Fruit fly (Drosophila melanogaster): ENCODE measurements around the gene InR.

The InR gene

dm6 chr3R:21583603-21584218 is 35.4 kb downstream of the InR start:
- no peak for TF ChIP-seq CG8319 (GFP tag; optimal IDR thresholded peaks at IDR 0.05)
- no peak for TF ChIP-seq CG15336 (GFP tag; IDR thresholded peaks at IDR 0.05)
- no peak for TF ChIP-seq CG1621 (tag; optimal IDR thresholded peaks at IDR 0.05)
- no peak for TF ChIP-seq Eip93F (GFP tag; optimal IDR thresholded peaks at IDR 0.05)
- no peak for TF ChIP-seq CG6792 (GFP tag; optimal IDR thresholded peaks at IDR 0.05)
- no peak for TF ChIP-seq pdm3 (GFP tag; optimal IDR thresholded peaks at IDR 0.05)
- TF ChIP-seq Blimp-1 (GFP tag; optimal IDR thresholded peaks at IDR 0.05): no peak
- TF ChIP-seq CG6163 (GFP tag; IDR thresholded peaks at IDR 0.05): peak; percentile 39; the same call in 2 of the 3 replicates
- no peak for TF ChIP-seq CG11294 (GFP tag; IDR thresholded peaks at IDR 0.05)
- TF ChIP-seq esn (GFP tag; optimal IDR thresholded peaks at IDR 0.05): no peak
- no peak for TF ChIP-seq eg (GFP tag; IDR thresholded peaks at IDR 0.05)
- TF ChIP-seq Sox102F (GFP tag; optimal IDR thresholded peaks at IDR 0.05): no peak
- peak; percentile 23 for TF ChIP-seq dsx (GFP tag; optimal IDR thresholded peaks at IDR 0.05; ENCODE audit: poor library complexity, severe bottlenecking)
- TF ChIP-seq spab (GFP tag; optimal IDR thresholded peaks at IDR 0.05): no peak
- TF ChIP-seq CG9139 (GFP tag; optimal IDR thresholded peaks at IDR 0.05): no peak
- TF ChIP-seq CG31627 (GFP tag; optimal IDR thresholded peaks at IDR 0.05): no peak
- TF ChIP-seq ss (GFP tag; optimal IDR thresholded peaks at IDR 0.05): peak; percentile 2 to 42
- no peak for TF ChIP-seq Eip78C (GFP tag)
- no peak for TF ChIP-seq CG10669 (GFP tag; optimal IDR thresholded peaks at IDR 0.05)
- no peak for TF ChIP-seq Smox (GFP tag; optimal IDR thresholded peaks at IDR 0.05)
- no peak for TF ChIP-seq Hr38 (GFP tag; optimal IDR thresholded peaks at IDR 0.05)
- TF ChIP-seq Ets96B (tag; optimal IDR thresholded peaks at IDR 0.05): no peak
- TF ChIP-seq Gug (GFP tag; IDR thresholded peaks at IDR 0.05): no peak
- TF ChIP-seq topi (GFP tag; optimal IDR thresholded peaks at IDR 0.05): no peak
- no peak for TF ChIP-seq fkh (GFP tag; optimal IDR thresholded peaks at IDR 0.05)
- TF ChIP-seq fd85E (GFP tag; optimal IDR thresholded peaks at IDR 0.05): no peak
- peak; percentile 11 for TF ChIP-seq net (GFP tag; optimal IDR thresholded peaks at IDR 0.05)
- no peak for TF ChIP-seq Ets21C (GFP tag; optimal IDR thresholded peaks at IDR 0.05)
- no peak for TF ChIP-seq CG3919 (GFP tag; optimal IDR thresholded peaks at IDR 0.05)
- no peak for TF ChIP-seq OdsH (GFP tag; optimal IDR thresholded peaks at IDR 0.05)
- TF ChIP-seq dac (GFP tag; optimal IDR thresholded peaks at IDR 0.05): no peak
- no peak for TF ChIP-seq CG7368 (GFP tag; optimal IDR thresholded peaks at IDR 0.05)
- no peak for TF ChIP-seq svp (GFP tag)
- no peak for TF ChIP-seq Hr39 (GFP tag; optimal IDR thresholded peaks at IDR 0.05)
- TF ChIP-seq acj6 (GFP tag; optimal IDR thresholded peaks at IDR 0.05): no peak
- TF ChIP-seq Sox14 (GFP tag; optimal IDR thresholded peaks at IDR 0.05): no peak
- no peak for TF ChIP-seq CG8119 (GFP tag; IDR thresholded peaks at IDR 0.05)
- no peak for TF ChIP-seq CG16779 (tag; optimal IDR thresholded peaks at IDR 0.05)
- TF ChIP-seq Met (GFP tag; optimal IDR thresholded peaks at IDR 0.05): no peak
- no peak for TF ChIP-seq CG4318 (GFP tag; optimal IDR thresholded peaks at IDR 0.05)
- TF ChIP-seq Eip75B (GFP tag; optimal IDR thresholded peaks at IDR 0.05): peak; percentile 13
- no peak for TF ChIP-seq CG3032 (tag; optimal IDR thresholded peaks at IDR 0.05)
- TF ChIP-seq salr (GFP tag; optimal IDR thresholded peaks at IDR 0.05): no peak

- TF ChIP-seq CG8119 (GFP tag; IDR thresholded peaks at IDR 0.05) (no peak), fd85E (GFP tag; optimal IDR thresholded peaks at IDR 0.05) (no peak), CG7368 (GFP tag; optimal IDR thresholded peaks at IDR 0.05) (no peak), dsx (GFP tag; optimal IDR thresholded peaks at IDR 0.05; ENCODE audit: poor library complexity, severe bottlenecking) (no peak), CG34406 (GFP tag; optimal IDR thresholded peaks at IDR 0.05) (no peak), CG4318 (GFP tag; optimal IDR thresholded peaks at IDR 0.05) (no peak), salr (GFP tag; optimal IDR thresholded peaks at IDR 0.05) (no peak), Hr4 (GFP tag; optimal IDR thresholded peaks at IDR 0.05) (no peak), fd59A (GFP tag; optimal IDR thresholded peaks at IDR 0.05) (no peak), vri (GFP tag; optimal IDR thresholded peaks at IDR 0.05) (no peak), svp (GFP tag) (no peak), CG15336 (GFP tag; IDR thresholded peaks at IDR 0.05) (no peak), cyc (GFP tag; optimal IDR thresholded peaks at IDR 0.05) (no peak)
Measured at dm6 chr3R:21583087-21583486, 36.0 kb downstream of the InR start.

Data from whole organism, prepupa.